Worm (Caenorhabditis elegans): ENCODE results near the gene F30H5.5.

The F30H5.5 gene

ce11 chrIII:488464-488863, at the start of gene F30H5.5:
Gene F30H5.5 (plus strand): TSS chrIII:488764.
- no peak for TF ChIP-seq F49E8.2 (tag; optimal IDR thresholded peaks at IDR 0.05; ENCODE audit: borderline replicate concordance)
- no peak for TF ChIP-seq lin-39 (tag; optimal IDR thresholded peaks at IDR 0.05)
- no peak for TF ChIP-seq mdl-1 (tag; optimal IDR thresholded peaks at IDR 0.05)
- TF ChIP-seq Y105C5A.15 (GFP tag; IDR thresholded peaks at IDR 0.05) = no peak
- TF ChIP-seq spr-3 (GFP tag; optimal IDR thresholded peaks at IDR 0.05) = no peak
- no peak for TF ChIP-seq arid-1 (GFP tag; conservative IDR thresholded peaks at IDR 0.05)
- no peak for TF ChIP-seq ceh-44 (GFP tag; IDR thresholded peaks at IDR 0.05)
- TF ChIP-seq F37D6.2 (tag; optimal IDR thresholded peaks at IDR 0.05) = no peak
- TF ChIP-seq hif-1 (tag; optimal IDR thresholded peaks at IDR 0.05) = no peak
- TF ChIP-seq daf-12 (tag; optimal IDR thresholded peaks at IDR 0.05) = no peak
- TF ChIP-seq fkh-10 (GFP tag; optimal IDR thresholded peaks at IDR 0.05) = no peak
- no peak for TF ChIP-seq egl-27 (tag; optimal IDR thresholded peaks at IDR 0.05)
- no peak for TF ChIP-seq F44E2.7 (GFP tag; IDR thresholded peaks at IDR 0.05)
- TF ChIP-seq nhr-41 (GFP tag; IDR thresholded peaks at IDR 0.05) = no peak
- no peak for TF ChIP-seq snpc-4 (tag; optimal IDR thresholded peaks at IDR 0.05)
- TF ChIP-seq F10B5.3 (tag; optimal IDR thresholded peaks at IDR 0.05) = no peak
- no peak for TF ChIP-seq cey-2 (tag; optimal IDR thresholded peaks at IDR 0.05; ENCODE audit: borderline replicate concordance, insufficient read depth)

- no peak for TF ChIP-seq mes-2 (tag; optimal IDR thresholded peaks at IDR 0.05; ENCODE audit: poor library complexity, severe bottlenecking)
- TF ChIP-seq daf-19 (GFP tag; conservative IDR thresholded peaks at IDR 0.05) = no peak
- TF ChIP-seq ceh-28 (tag; optimal IDR thresholded peaks at IDR 0.05) = no peak
- no peak for TF ChIP-seq tag-97 (GFP tag; IDR thresholded peaks at IDR 0.05)
- TF ChIP-seq lir-3 (tag; optimal IDR thresholded peaks at IDR 0.05) = no peak
- TF ChIP-seq ces-1 (GFP tag; optimal IDR thresholded peaks at IDR 0.05) = no peak
- no peak for TF ChIP-seq tra-1 (GFP tag; IDR thresholded peaks at IDR 0.05)
- TF ChIP-seq F10B5.3 (tag; optimal IDR thresholded peaks at IDR 0.05) = no peak
- no peak for TF ChIP-seq zfp-3 (GFP tag; conservative IDR thresholded peaks at IDR 0.05)
- TF ChIP-seq zag-1 (tag; optimal IDR thresholded peaks at IDR 0.05) = no peak
- TF ChIP-seq snpc-1.2 (GFP tag; IDR thresholded peaks at IDR 0.05) = no peak
- TF ChIP-seq nhr-48 (tag; optimal IDR thresholded peaks at IDR 0.05) = no peak
- TF ChIP-seq ceh-44 (GFP tag; IDR thresholded peaks at IDR 0.05) = no peak
- TF ChIP-seq nhr-76 (tag; optimal IDR thresholded peaks at IDR 0.05) = no peak
- TF ChIP-seq nhr-77 (tag; optimal IDR thresholded peaks at IDR 0.05) = no peak
Observed at ce11 chrIII:439926-440325, 48.6 kb upstream of the F30H5.5 start, which contains the start of gene affl-1. Gene affl-1 (plus strand): TSS chrIII:440226.

ce11 chrIII:444101-444500, 44.5 kb upstream of the F30H5.5 start, which contains the start of gene Y55B1BR.8:
Gene Y55B1BR.8 (plus strand): TSS chrIII:444401.
- TF ChIP-seq F37D6.2 (tag; optimal IDR thresholded peaks at IDR 0.05) = no peak
- TF ChIP-seq madf-5 (GFP tag; IDR thresholded peaks at IDR 0.05) = no peak
- TF ChIP-seq ztf-7 (tag; optimal IDR thresholded peaks at IDR 0.05) = no peak
- no peak for TF ChIP-seq lir-3 (tag; optimal IDR thresholded peaks at IDR 0.05)
- no peak for TF ChIP-seq mxl-2 (GFP tag; conservative IDR thresholded peaks at IDR 0.05)
- no peak for TF ChIP-seq set-16 (GFP tag; IDR thresholded peaks at IDR 0.05)
- TF ChIP-seq mes-2 (tag; optimal IDR thresholded peaks at IDR 0.05; ENCODE audit: poor library complexity, severe bottlenecking) = no peak
- no peak for TF ChIP-seq Y48G9A.11 (GFP tag; IDR thresholded peaks at IDR 0.05)
- TF ChIP-seq T26A8.4 (GFP tag; IDR thresholded peaks at IDR 0.05) = no peak
- TF ChIP-seq aha-1 (tag) = no peak
- TF ChIP-seq lin-15B (tag; optimal IDR thresholded peaks at IDR 0.05) = no peak
- TF ChIP-seq unc-62 (GFP tag; optimal IDR thresholded peaks at IDR 0.05 in 1 of 2) = no peak
- TF ChIP-seq unc-62 (tag; optimal IDR thresholded peaks at IDR 0.05) = no peak
